Fruit fly (Drosophila melanogaster) whole organism, embryonic: Measurements from ENCODE around the gene CG18810.

Experiments
- ATbp ChIP-seq: fragments of 200-800 bp; sonication (Bioruptor generic); optimal IDR thresholded peaks from 2 replicates; lab custom pipeline; 2017; ENCODE audit warnings: missing biosample characterization, mild to moderate bottlenecking, missing genetic modification characterization, missing genetic modification reagents
- Aef1 ChIP-seq: fragments of 200-800 bp; sonication (Bioruptor generic); IDR thresholded peaks from 3 replicates; pipeline ENCODE4 v1.3.6; 2022; ENCODE audit warnings: missing biosample characterization, missing genetic modification characterization
- Blimp-1 ChIP-seq: fragments of 200-800 bp; sonication (Bioruptor generic); optimal IDR thresholded peaks from 3 replicates; lab custom pipeline; 2018; ENCODE audit warnings: missing biosample characterization, missing genetic modification characterization, mild to moderate bottlenecking, moderate library complexity, missing genetic modification reagents
- BtbVII ChIP-seq: fragments of 200-800 bp; sonication (Bioruptor generic); optimal IDR thresholded peaks from 3 replicates; lab custom pipeline; 2017; ENCODE audit warnings: missing biosample characterization, mild to moderate bottlenecking, missing genetic modification characterization
- CG10267 ChIP-seq: fragments of 200-800 bp; sonication (Bioruptor generic); optimal IDR thresholded peaks from 2 replicates; lab custom pipeline; 2018; ENCODE audit warnings: missing biosample characterization, mild to moderate bottlenecking, missing genetic modification characterization, moderate library complexity
- CG10979 ChIP-seq: fragments of 200-800 bp; sonication (Bioruptor generic); optimal IDR thresholded peaks from 2 replicates; lab custom pipeline; 2018; ENCODE audit warnings: missing biosample characterization, mild to moderate bottlenecking, missing genetic modification characterization, moderate library complexity
- CG11504 ChIP-seq: fragments of 200-800 bp; sonication (Bioruptor generic); optimal IDR thresholded peaks from 3 replicates; lab custom pipeline; 2019; ENCODE audit warnings: missing biosample characterization, mild to moderate bottlenecking, missing genetic modification characterization, moderate library complexity
- CG11695 ChIP-seq: fragments of 200-800 bp; sonication (Bioruptor generic); IDR thresholded peaks from 3 replicates; pipeline ENCODE4 v1.3.6; 2022; ENCODE audit warnings: missing biosample characterization, missing genetic modification characterization
- CG13296 ChIP-seq: fragments of 200-800 bp; sonication (Bioruptor generic); optimal IDR thresholded peaks from 3 replicates; lab custom pipeline; 2018; ENCODE audit warnings: missing biosample characterization, mild to moderate bottlenecking, missing genetic modification characterization
- CG13424 ChIP-seq: fragments of 200-800 bp; sonication (Bioruptor generic); optimal IDR thresholded peaks from 2 replicates; lab custom pipeline; 2019; ENCODE audit warnings: missing biosample characterization, mild to moderate bottlenecking, missing genetic modification characterization, moderate library complexity
- CG14441 ChIP-seq: fragments of 200-800 bp; sonication (Bioruptor generic); IDR thresholded peaks from 2 replicates; pipeline ENCODE4 v1.3.6; 2022; ENCODE audit warnings: missing biosample characterization, missing genetic modification characterization
- CG17802 ChIP-seq: fragments of 200-800 bp; sonication (Bioruptor generic); optimal IDR thresholded peaks from 2 replicates; lab custom pipeline; 2018; ENCODE audit warnings: missing biosample characterization, mild to moderate bottlenecking, missing genetic modification characterization, moderate library complexity
- CG1832 ChIP-seq: fragments of 200-800 bp; sonication (Bioruptor generic); optimal IDR thresholded peaks from 2 replicates; lab custom pipeline; 2017; ENCODE audit warnings: missing biosample characterization, mild to moderate bottlenecking, missing genetic modification characterization, inconsistent platforms
- CG2889 ChIP-seq: fragments of 200-800 bp; sonication (Bioruptor generic); IDR thresholded peaks from 3 replicates; pipeline ENCODE4 v1.3.6; 2022; ENCODE audit warnings: missing biosample characterization, missing genetic modification characterization
- CG3163 ChIP-seq: fragments of 200-800 bp; sonication (Bioruptor generic); optimal IDR thresholded peaks from 3 replicates; lab custom pipeline; 2016; ENCODE audit warnings: missing biosample characterization, missing genetic modification characterization
- CG32772 ChIP-seq: fragments of 200-800 bp; sonication (Bioruptor generic); IDR thresholded peaks from 2 replicates; pipeline ENCODE4 v1.3.6; 2022; ENCODE audit warnings: missing biosample characterization, missing genetic modification characterization
- CG33213 ChIP-seq: fragments of 200-800 bp; sonication (Bioruptor generic); optimal IDR thresholded peaks from 3 replicates; lab custom pipeline; 2016; ENCODE audit warnings: missing biosample characterization, missing genetic modification characterization
- CG3847 ChIP-seq: fragments of 200-800 bp; sonication (Bioruptor generic); IDR thresholded peaks from 2 replicates; pipeline ENCODE4 v1.3.6; 2022; ENCODE audit warnings: missing biosample characterization, missing genetic modification characterization
- CG4424 ChIP-seq: fragments of 200-800 bp; sonication (Bioruptor generic); optimal IDR thresholded peaks from 3 replicates; lab custom pipeline; 2016; ENCODE audit warnings: missing biosample characterization, missing genetic modification characterization
- CG4707 ChIP-seq: fragments of 200-800 bp; sonication (Bioruptor generic); optimal IDR thresholded peaks from 2 replicates; lab custom pipeline; 2018; ENCODE audit warnings: missing biosample characterization, mild to moderate bottlenecking, missing genetic modification characterization, moderate library complexity
- CG6654 ChIP-seq: fragments of 200-800 bp; sonication (Bioruptor generic); optimal IDR thresholded peaks from 2 replicates; lab custom pipeline; 2017; ENCODE audit warnings: missing biosample characterization, mild to moderate bottlenecking, missing genetic modification characterization
- CG8478 ChIP-seq: fragments of >200 bp; optimal IDR thresholded peaks from 2 replicates; lab custom pipeline; 2018
- CG8924 ChIP-seq: fragments of 200-800 bp; optimal IDR thresholded peaks from 3 replicates; lab custom pipeline; 2019; ENCODE audit warnings: missing biosample characterization, mild to moderate bottlenecking, missing genetic modification characterization, moderate library complexity
- CG9437 ChIP-seq: fragments of 200-800 bp; sonication (Bioruptor generic); optimal IDR thresholded peaks from 2 replicates; lab custom pipeline; 2018; ENCODE audit warnings: missing biosample characterization, mild to moderate bottlenecking, missing genetic modification characterization
- CG9727 ChIP-seq: fragments of 200-800 bp; sonication (Bioruptor generic); optimal IDR thresholded peaks from 3 replicates; lab custom pipeline; 2017; ENCODE audit warnings: missing biosample characterization, mild to moderate bottlenecking, missing genetic modification characterization
- CoRest ChIP-seq: fragments of 200-800 bp; sonication (Bioruptor generic); optimal IDR thresholded peaks from 3 replicates; lab custom pipeline; 2018; ENCODE audit warnings: missing biosample characterization, mild to moderate bottlenecking, missing genetic modification characterization, moderate library complexity
- Dad ChIP-seq: fragments of 200-800 bp; sonication (Bioruptor generic); optimal IDR thresholded peaks from 3 replicates; lab custom pipeline; 2016; ENCODE audit warnings: missing biosample characterization, missing genetic modification characterization
- Dek ChIP-seq: fragments of 200-800 bp; sonication (Bioruptor generic); optimal IDR thresholded peaks from 3 replicates; lab custom pipeline; 2019; ENCODE audit warnings: missing biosample characterization, mild to moderate bottlenecking, missing genetic modification characterization, moderate library complexity
- Fer3 ChIP-seq: fragments of 200-800 bp; sonication (Bioruptor generic); optimal IDR thresholded peaks from 2 replicates; lab custom pipeline; 2018; ENCODE audit warnings: missing biosample characterization, mild to moderate bottlenecking, missing genetic modification characterization, moderate library complexity
- GATAe ChIP-seq: fragments of 200-800 bp; sonication (Bioruptor generic); conservative IDR thresholded peaks from 2 replicates; pipeline ENCODE4 v1.3.6; 2022; ENCODE audit warnings: missing biosample characterization, missing genetic modification characterization
- Gsc ChIP-seq: fragments of 200-800 bp; sonication (Bioruptor generic); IDR thresholded peaks from 2 replicates; pipeline ENCODE4 v1.3.6; 2022; ENCODE audit warnings: missing biosample characterization, missing genetic modification characterization
- Gug ChIP-seq: fragments of 200-800 bp; sonication (Bioruptor generic); IDR thresholded peaks from 4 replicates; pipeline ENCODE4 v1.3.6; 2022; ENCODE audit warnings: missing biosample characterization, missing genetic modification characterization
- Hey ChIP-seq: fragments of 200-800 bp; sonication (Bioruptor generic); optimal IDR thresholded peaks from 3 replicates; lab custom pipeline; 2018; ENCODE audit warnings: missing biosample characterization, mild to moderate bottlenecking, missing genetic modification characterization
- Hmr ChIP-seq: fragments of 200-800 bp; sonication (Bioruptor generic); optimal IDR thresholded peaks from 3 replicates; lab custom pipeline; 2017; ENCODE audit warnings: mild to moderate bottlenecking, missing biosample characterization, missing genetic modification reagents, missing genetic modification characterization
- MESR4 ChIP-seq: fragments of 200-800 bp; sonication (Bioruptor generic); optimal IDR thresholded peaks from 2 replicates; lab custom pipeline; 2018; ENCODE audit warnings: missing biosample characterization, mild to moderate bottlenecking, missing genetic modification characterization, moderate library complexity
- NC2α ChIP-seq: fragments of 200-800 bp; sonication (Bioruptor generic); optimal IDR thresholded peaks from 2 replicates; lab custom pipeline; 2016; ENCODE audit warnings: missing biosample characterization, missing genetic modification characterization
- NFAT ChIP-seq: fragments of 200-800 bp; sonication (Bioruptor generic); IDR thresholded peaks from 2 replicates; pipeline ENCODE4 v1.3.6; 2022; ENCODE audit warnings: missing biosample characterization, missing genetic modification characterization
- Optix ChIP-seq: fragments of 200-800 bp; sonication (Bioruptor generic); IDR thresholded peaks from 3 replicates; pipeline ENCODE4 v1.3.6; 2022; ENCODE audit warnings: missing biosample characterization, missing genetic modification characterization
- Rx ChIP-seq: fragments of 200-800 bp; sonication (Bioruptor generic); IDR thresholded peaks from 2 replicates; pipeline ENCODE4 v1.3.6; 2022; ENCODE audit warnings: missing biosample characterization, missing genetic modification characterization
- Scr ChIP-seq: fragments of 200-800 bp; sonication (Bioruptor generic); IDR thresholded peaks from 2 replicates; pipeline ENCODE4 v1.3.6; 2022; ENCODE audit warnings: missing biosample characterization, missing genetic modification characterization; ENCODE audit not compliant: partially characterized antibody
- Sry-δ ChIP-seq: fragments of 200-800 bp; sonication (Bioruptor generic); optimal IDR thresholded peaks from 2 replicates; lab custom pipeline; 2016; ENCODE audit warnings: missing biosample characterization, missing genetic modification characterization
- cato ChIP-seq: fragments of 200-800 bp; sonication (Bioruptor generic); optimal IDR thresholded peaks from 2 replicates; lab custom pipeline; 2016; ENCODE audit warnings: missing biosample characterization, missing genetic modification characterization, borderline replicate concordance
- ci ChIP-seq: fragments of 200-800 bp; sonication (Bioruptor generic); IDR thresholded peaks from 3 replicates; pipeline ENCODE4 v1.3.6; 2022; ENCODE audit warnings: missing biosample characterization, missing genetic modification characterization
- fru ChIP-seq: fragments of >200 bp; optimal IDR thresholded peaks from 2 replicates; lab custom pipeline; 2017
- her ChIP-seq: fragments of 200-800 bp; sonication (Bioruptor generic); optimal IDR thresholded peaks from 2 replicates; lab custom pipeline; 2016; ENCODE audit warnings: missing biosample characterization, missing genetic modification characterization
- lmd ChIP-seq: fragments of 200-800 bp; sonication (Bioruptor generic); IDR thresholded peaks from 2 replicates; pipeline ENCODE4 v1.3.6; 2022; ENCODE audit warnings: missing biosample characterization, missing genetic modification characterization
- row ChIP-seq: fragments of 200-800 bp; sonication (Bioruptor generic); IDR thresholded peaks from 3 replicates; pipeline ENCODE4 v1.3.6; 2022; ENCODE audit warnings: missing biosample characterization, missing genetic modification characterization
- run ChIP-seq: fragments of 200-800 bp; sonication (Bioruptor generic); optimal IDR thresholded peaks from 3 replicates; lab custom pipeline; 2018; ENCODE audit warnings: missing biosample characterization, mild to moderate bottlenecking, missing genetic modification characterization
- shn ChIP-seq: fragments of 200-800 bp; sonication (Bioruptor generic); optimal IDR thresholded peaks from 3 replicates; lab custom pipeline; 2016; ENCODE audit warnings: missing biosample characterization, missing genetic modification characterization
- slbo ChIP-seq: fragments of 200-800 bp; sonication (Bioruptor generic); IDR thresholded peaks from 2 replicates; pipeline ENCODE4 v1.3.6; 2022; ENCODE audit warnings: missing biosample characterization, missing genetic modification characterization
- slou ChIP-seq: fragments of 200-800 bp; sonication (Bioruptor generic); optimal IDR thresholded peaks from 3 replicates; lab custom pipeline; 2016; ENCODE audit warnings: missing biosample characterization, missing genetic modification characterization
- trem ChIP-seq: fragments of 200-800 bp; optimal IDR thresholded peaks from 3 replicates; lab custom pipeline; 2019; ENCODE audit warnings: missing biosample characterization, mild to moderate bottlenecking, missing genetic modification characterization, moderate library complexity
- trh ChIP-seq: fragments of 200-800 bp; sonication (Bioruptor generic); optimal IDR thresholded peaks from 2 replicates; lab custom pipeline; 2016; ENCODE audit warnings: missing biosample characterization, missing genetic modification characterization

Gene CG18810

dm6 chr2L:20638413-20638812 is 10.3 kb upstream of the CG18810 start (continued):
- TF ChIP-seq Optix (GFP tag; lab: Robert Waterston, UW) (no peak), fru (lab: Kevin White, UChicago) (no peak), Fer3 (no peak), trem (tag; lab: Kevin White, UChicago) (peak; percentile 68), Dek (no peak), CG11695 (GFP tag; lab: Robert Waterston, UW) (no peak), CG8478 (lab: Kevin White, UChicago) (no peak), trh (GFP tag; lab: Kevin White, UChicago) (no peak), CG14441 (GFP tag; lab: Robert Waterston, UW) (no peak), CG4707 (GFP tag; lab: Kevin White, UChicago) (no peak), CoRest (tag; lab: Kevin White, UChicago) (peak; percentile 54), lmd (GFP tag; lab: Robert Waterston, UW) (no peak), row (GFP tag; lab: Robert Waterston, UW) (0 out of 3 replicates have a peak, but pooled peaks have one; percentile 41), CG32772 (GFP tag; lab: Robert Waterston, UW) (no peak), CG9437 (GFP tag; lab: Kevin White, UChicago) (no peak), cato (GFP tag; lab: Kevin White, UChicago) (no peak), CG3847 (GFP tag; lab: Robert Waterston, UW) (peak; percentile 72), CG1832 (GFP tag; lab: Kevin White, UChicago) (peak; percentile 45), Sry-δ (GFP tag; lab: Kevin White, UChicago) (peak; percentile 19), Rx (GFP tag; lab: Robert Waterston, UW) (no peak), CG33213 (GFP tag; lab: Kevin White, UChicago) (peak; percentile 92), Gsc (no peak), NC2α (GFP tag; lab: Kevin White, UChicago) (no peak), Scr (peak; percentile 25; the same call in 1 of the 2 replicates), Hey (tag; lab: Kevin White, UChicago) (no peak), CG6654 (GFP tag; lab: Kevin White, UChicago) (no peak), CG10267 (tag; lab: Kevin White, UChicago) (peak; percentile 23), MESR4 (GFP tag; lab: Kevin White, UChicago) (peak; percentile 20), CG2889 (GFP tag; lab: Robert Waterston, UW) (no peak), Gug (GFP tag; lab: Robert Waterston, UW) (no peak), ci (GFP tag; lab: Robert Waterston, UW) (peak; percentile 43; the same call in 1 of the 3 replicates), Blimp-1 (GFP tag; lab: Kevin White, UChicago) (no peak), slou (no peak), Hmr (GFP tag; lab: Kevin White, UChicago) (peak; percentile 76), CG8924 (no peak), run (tag; lab: Kevin White, UChicago) (no peak), CG17802 (tag; lab: Kevin White, UChicago) (no peak), CG3163 (GFP tag; lab: Kevin White, UChicago) (no peak), her (GFP tag; lab: Kevin White, UChicago) (no peak), CG13424 (tag; lab: Kevin White, UChicago) (no peak), shn (GFP tag; lab: Kevin White, UChicago) (no peak), BtbVII (GFP tag; lab: Kevin White, UChicago) (no peak), CG11504 (tag; lab: Kevin White, UChicago) (peak; percentile 35), Dad (GFP tag; lab: Kevin White, UChicago) (no peak), CG9727 (GFP tag; lab: Kevin White, UChicago) (peak; percentile 20), slbo (GFP tag; lab: Robert Waterston, UW) (no peak; the same call in 1 of the 2 replicates), ATbp (no peak), CG13296 (no peak), CG4424 (GFP tag; lab: Kevin White, UChicago) (no peak), GATAe (no peak), NFAT (GFP tag; lab: Robert Waterston, UW) (no peak), CG10979 (tag; lab: Kevin White, UChicago) (no peak), Aef1 (GFP tag; lab: Robert Waterston, UW) (no peak)
